Fruit fly (Drosophila melanogaster): ENCODE measurements around the gene CG17005.

DNA sequence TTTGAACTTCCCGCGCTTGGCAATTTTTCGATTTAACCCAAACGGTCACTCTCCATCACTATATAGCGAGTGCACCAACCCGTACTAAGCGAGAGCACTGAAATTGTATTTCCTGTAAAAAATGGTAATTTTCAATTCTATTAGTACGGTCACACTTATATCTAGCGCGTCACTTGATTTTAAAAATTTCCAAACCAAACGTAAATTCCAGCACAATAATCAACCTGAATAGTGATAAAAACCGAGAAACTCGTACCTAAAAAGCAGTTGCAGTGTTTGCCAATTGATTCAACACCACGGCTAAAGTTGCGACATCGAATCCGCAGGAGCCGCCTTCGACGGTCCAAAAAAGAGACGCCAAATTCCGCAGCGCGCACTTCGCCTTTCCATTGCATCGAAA is 3.1 kb downstream of the CG17005 start, which contains the start of gene Cks30A:
- TF ChIP-seq Sox102F (GFP tag; optimal IDR thresholded peaks at IDR 0.05) (no peak), Hr39 (GFP tag; optimal IDR thresholded peaks at IDR 0.05) (no peak), CG16779 (tag; optimal IDR thresholded peaks at IDR 0.05) (no peak), ss (GFP tag; optimal IDR thresholded peaks at IDR 0.05) (no peak), dsx (GFP tag; optimal IDR thresholded peaks at IDR 0.05; ENCODE audit: poor library complexity, severe bottlenecking) (no peak), Eip78C (GFP tag) (no peak), OdsH (GFP tag; optimal IDR thresholded peaks at IDR 0.05) (no peak), Eip75B (GFP tag; optimal IDR thresholded peaks at IDR 0.05) (no peak), Blimp-1 (GFP tag; optimal IDR thresholded peaks at IDR 0.05) (no peak)
